Fruit fly (Drosophila melanogaster): Measurements from ENCODE around the gene CG12991.

Gene CG12991

DNA sequence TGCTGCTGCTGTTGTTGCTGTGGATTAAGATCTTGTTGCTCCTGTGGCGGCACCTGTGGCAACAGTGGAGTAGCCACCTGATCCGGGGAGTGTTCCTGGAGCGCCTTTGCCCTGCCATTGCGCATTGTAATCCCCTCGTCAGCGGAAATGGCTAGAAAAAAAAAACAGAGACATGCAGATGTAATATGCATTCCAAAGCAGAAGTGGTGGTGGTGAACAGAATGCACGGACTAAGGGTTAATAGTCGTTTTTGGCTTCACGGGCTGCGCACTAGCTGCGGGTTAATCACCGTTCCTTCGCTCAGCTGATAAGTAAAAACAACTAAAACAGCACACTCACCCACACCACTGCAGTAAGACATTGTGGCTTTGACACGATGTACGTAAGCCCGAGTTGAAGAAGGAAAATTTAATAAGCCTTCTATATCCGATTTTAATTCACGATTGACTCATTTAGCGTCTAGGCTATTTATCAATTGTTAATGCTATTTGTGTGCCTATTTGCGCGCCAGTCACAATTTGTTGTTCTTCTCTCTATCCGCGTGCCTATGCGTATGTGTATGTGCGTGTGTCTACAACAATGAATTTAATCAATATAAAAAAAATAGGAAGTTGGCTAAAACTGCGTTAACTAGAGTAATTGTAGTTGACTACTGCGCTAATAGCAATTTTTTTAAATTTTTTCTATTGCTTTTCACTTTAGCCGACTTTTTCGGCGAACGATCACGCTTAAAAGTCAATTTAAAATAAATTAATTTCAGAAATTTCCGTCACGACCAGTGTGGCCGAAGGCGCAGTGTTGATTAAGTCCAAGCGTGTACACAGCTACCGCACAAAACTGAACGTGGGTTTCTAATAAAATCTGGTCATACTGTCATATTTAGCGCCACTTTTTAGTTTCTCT lies 47.7 kb downstream of the CG12991 start, which contains the start of gene stas (continued):
- no peak for TF ChIP-seq Met (GFP tag; optimal IDR thresholded peaks at IDR 0.05)
- no peak for TF ChIP-seq achi (GFP tag; optimal IDR thresholded peaks at IDR 0.05)
- peak; percentile 77 for TF ChIP-seq Eip78C (GFP tag)
- no peak for TF ChIP-seq CG1621 (tag; optimal IDR thresholded peaks at IDR 0.05)
- no peak for TF ChIP-seq CG3919 (GFP tag; optimal IDR thresholded peaks at IDR 0.05)
- TF ChIP-seq spab (GFP tag; optimal IDR thresholded peaks at IDR 0.05): no peak
- TF ChIP-seq Sox102F (GFP tag; optimal IDR thresholded peaks at IDR 0.05): no peak
- TF ChIP-seq OdsH (GFP tag; optimal IDR thresholded peaks at IDR 0.05): no peak
- TF ChIP-seq dsx (GFP tag; optimal IDR thresholded peaks at IDR 0.05; ENCODE audit: poor library complexity, severe bottlenecking): peak; percentile 64
- TF ChIP-seq CG8632 (GFP tag; optimal IDR thresholded peaks at IDR 0.05): no peak
- TF ChIP-seq fd59A (GFP tag; optimal IDR thresholded peaks at IDR 0.05): no peak
- TF ChIP-seq eg (GFP tag; IDR thresholded peaks at IDR 0.05): no peak
- TF ChIP-seq CG9139 (GFP tag; optimal IDR thresholded peaks at IDR 0.05): no peak
- TF ChIP-seq Gug (GFP tag; IDR thresholded peaks at IDR 0.05): no peak
- no peak for TF ChIP-seq CG6792 (GFP tag; optimal IDR thresholded peaks at IDR 0.05)
- TF ChIP-seq acj6 (GFP tag; optimal IDR thresholded peaks at IDR 0.05): no peak
- no peak for TF ChIP-seq Hr4 (GFP tag; optimal IDR thresholded peaks at IDR 0.05)
- TF ChIP-seq topi (GFP tag; optimal IDR thresholded peaks at IDR 0.05): peak; percentile 8
- peak; percentile 9 for TF ChIP-seq Eip75B (GFP tag; optimal IDR thresholded peaks at IDR 0.05)
- 0 out of 3 replicates have a peak, but pooled peaks have one; percentile 21 for TF ChIP-seq CG8119 (GFP tag; IDR thresholded peaks at IDR 0.05)

DNA sequence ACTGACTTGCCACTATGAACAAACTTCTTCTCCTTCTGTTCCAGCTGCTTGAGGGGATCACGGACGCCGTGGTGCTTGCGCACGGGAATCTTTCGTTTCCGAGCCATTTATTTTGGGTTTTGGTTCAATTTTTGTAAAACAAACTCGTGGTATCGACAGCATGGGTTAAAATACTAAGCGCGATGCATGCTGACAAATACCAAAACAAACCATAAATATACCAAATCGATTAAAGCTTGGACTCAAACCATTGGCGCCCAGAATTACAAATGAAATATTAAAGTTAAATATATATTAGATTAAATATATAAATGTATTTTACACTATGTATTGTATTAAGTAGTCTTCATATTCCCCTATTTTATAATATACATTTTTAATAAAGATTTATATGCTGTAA lies 49.7 kb downstream of the CG12991 start, which contains the start of gene CG8326:
CG8326 (minus strand) TSS at position 176 of the 400 bp plus-strand sequence.
- TF ChIP-seq CG4318 (GFP tag; optimal IDR thresholded peaks at IDR 0.05) (no peak), dac (GFP tag; optimal IDR thresholded peaks at IDR 0.05) (no peak), Lpt (GFP tag; optimal IDR thresholded peaks at IDR 0.05) (no peak), CG9139 (GFP tag; optimal IDR thresholded peaks at IDR 0.05) (no peak), CG8119 (GFP tag; IDR thresholded peaks at IDR 0.05) (no peak), CG11762 (GFP tag; optimal IDR thresholded peaks at IDR 0.05; ENCODE audit: insufficient read depth) (no peak), svp (GFP tag) (no peak)

DNA sequence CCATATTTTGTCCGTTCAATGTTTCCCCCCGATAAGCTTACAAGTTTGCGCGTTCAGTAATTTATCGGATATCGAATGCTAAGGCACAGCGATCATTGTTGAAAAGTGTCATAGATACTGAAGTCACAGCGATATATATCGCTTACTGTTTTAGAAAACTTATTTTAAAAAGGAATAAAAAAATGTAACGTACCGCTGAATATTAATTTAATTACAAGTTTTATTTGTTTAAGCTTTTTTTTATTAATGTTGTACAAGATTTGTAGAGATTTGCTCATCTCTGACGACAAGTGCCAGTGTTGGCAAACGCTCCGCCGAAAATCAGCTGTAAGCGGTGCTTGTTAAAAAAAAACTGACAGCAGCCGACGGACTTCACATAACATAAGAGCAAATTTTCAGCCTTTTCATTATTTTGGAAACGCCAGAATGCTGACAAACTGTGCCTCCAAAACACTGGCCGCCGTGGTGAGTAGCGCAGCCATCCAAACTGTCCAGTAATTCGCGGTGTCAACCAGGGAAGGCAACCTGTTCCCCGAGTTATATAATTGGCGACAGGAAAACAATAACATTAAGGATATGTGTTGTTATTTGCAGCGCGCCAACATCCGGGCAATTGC lies 52.4 kb downstream of the CG12991 start, which contains the start of the genes corolla and ND-24:
corolla (minus strand) TSS at position 52 of the 617 bp plus-strand sequence.
ND-24 (plus strand) TSS at position 94 of the 617 bp plus-strand sequence.
- no peak for TF ChIP-seq CG3919 (GFP tag; optimal IDR thresholded peaks at IDR 0.05)
- no peak for TF ChIP-seq CG16779 (tag; optimal IDR thresholded peaks at IDR 0.05)
- peak; percentile 80 for TF ChIP-seq topi (GFP tag; optimal IDR thresholded peaks at IDR 0.05)
- no peak for TF ChIP-seq svp (GFP tag)
- peak; percentile 10 for TF ChIP-seq dac (GFP tag; optimal IDR thresholded peaks at IDR 0.05)
- TF ChIP-seq CG32006 (GFP tag; optimal IDR thresholded peaks at IDR 0.05): no peak
- TF ChIP-seq Hr39 (GFP tag; optimal IDR thresholded peaks at IDR 0.05): no peak
- TF ChIP-seq CG34406 (GFP tag; optimal IDR thresholded peaks at IDR 0.05): peak; percentile 44
- TF ChIP-seq CG10669 (GFP tag; optimal IDR thresholded peaks at IDR 0.05): no peak
- no peak for TF ChIP-seq vri (GFP tag; optimal IDR thresholded peaks at IDR 0.05)
- peak; percentile 43; the same call in 1 of the 2 replicates for TF ChIP-seq CG11294 (GFP tag; IDR thresholded peaks at IDR 0.05)
- TF ChIP-seq CG4318 (GFP tag; optimal IDR thresholded peaks at IDR 0.05): no peak
- TF ChIP-seq CG31627 (GFP tag; optimal IDR thresholded peaks at IDR 0.05): peak; percentile 81
- peak; percentile 32 for TF ChIP-seq Sox15 (GFP tag; optimal IDR thresholded peaks at IDR 0.05)
- TF ChIP-seq acj6 (GFP tag; optimal IDR thresholded peaks at IDR 0.05): peak; percentile 72
- peak; percentile 89 for TF ChIP-seq Eip78C (GFP tag)
- TF ChIP-seq Blimp-1 (GFP tag; optimal IDR thresholded peaks at IDR 0.05): no peak
- TF ChIP-seq CG8632 (GFP tag; optimal IDR thresholded peaks at IDR 0.05): peak; percentile 44
- no peak for TF ChIP-seq fd85E (GFP tag; optimal IDR thresholded peaks at IDR 0.05)
- no peak for TF ChIP-seq spab (GFP tag; optimal IDR thresholded peaks at IDR 0.05)
- TF ChIP-seq CG8319 (GFP tag; optimal IDR thresholded peaks at IDR 0.05): peak; percentile 34
- peak; percentile 85 for TF ChIP-seq CG10631 (GFP tag; optimal IDR thresholded peaks at IDR 0.05)
- TF ChIP-seq Smox (GFP tag; optimal IDR thresholded peaks at IDR 0.05): no peak
- peak; percentile 84 for TF ChIP-seq esn (GFP tag; optimal IDR thresholded peaks at IDR 0.05)
- TF ChIP-seq CG11902 (GFP tag; optimal IDR thresholded peaks at IDR 0.05): peak; percentile 45
- peak; percentile 86 for TF ChIP-seq eg (GFP tag; IDR thresholded peaks at IDR 0.05)
- TF ChIP-seq Sox14 (GFP tag; optimal IDR thresholded peaks at IDR 0.05): peak; percentile 71
- TF ChIP-seq ss (GFP tag; optimal IDR thresholded peaks at IDR 0.05): no peak
- TF ChIP-seq CG1621 (tag; optimal IDR thresholded peaks at IDR 0.05): no peak
- TF ChIP-seq Gug (GFP tag; IDR thresholded peaks at IDR 0.05): peak; percentile 73
- TF ChIP-seq CG7368 (GFP tag; optimal IDR thresholded peaks at IDR 0.05): no peak
